Fruit fly (Drosophila melanogaster) whole organism, embryonic: ENCODE data around the gene dimm.

ENCODE experiments used
- Ada2b ChIP-seq: fragments of 200-800 bp; sonication (Bioruptor generic); IDR thresholded peaks from 2 replicates; pipeline ENCODE4 v1.3.6; 2022; ENCODE audit warnings: missing biosample characterization, missing genetic modification characterization
- CG10543 ChIP-seq: fragments of 200-800 bp; sonication (Bioruptor generic); optimal IDR thresholded peaks from 3 replicates; lab custom pipeline; 2017; ENCODE audit warnings: missing biosample characterization, mild to moderate bottlenecking, missing genetic modification characterization, moderate library complexity
- CG10979 ChIP-seq: fragments of 200-800 bp; sonication (Bioruptor generic); optimal IDR thresholded peaks from 2 replicates; lab custom pipeline; 2018; ENCODE audit warnings: missing biosample characterization, mild to moderate bottlenecking, missing genetic modification characterization, moderate library complexity
- CG11085 ChIP-seq: fragments of 200-800 bp; sonication (Bioruptor generic); IDR thresholded peaks from 2 replicates; pipeline ENCODE4 v1.3.6; 2022; ENCODE audit warnings: missing biosample characterization, missing genetic modification characterization
- CG11093 ChIP-seq: fragments of 200-800 bp; sonication (Bioruptor generic); IDR thresholded peaks from 3 replicates; pipeline ENCODE4 v1.3.6; 2022; ENCODE audit warnings: missing biosample characterization, missing genetic modification characterization
- CG11504 ChIP-seq: fragments of 200-800 bp; sonication (Bioruptor generic); optimal IDR thresholded peaks from 3 replicates; lab custom pipeline; 2019; ENCODE audit warnings: missing biosample characterization, mild to moderate bottlenecking, missing genetic modification characterization, moderate library complexity
- CG11560 ChIP-seq: fragments of 200-800 bp; sonication (Bioruptor generic); IDR thresholded peaks from 3 replicates; pipeline ENCODE4 v1.3.6; 2022; ENCODE audit warnings: missing biosample characterization, missing genetic modification characterization
- CG12071 ChIP-seq: fragments of 200-800 bp; sonication (Bioruptor generic); optimal IDR thresholded peaks from 3 replicates; lab custom pipeline; 2018; ENCODE audit warnings: missing biosample characterization, mild to moderate bottlenecking, missing genetic modification characterization
- CG12236 ChIP-seq: fragments of 200-800 bp; sonication (Bioruptor generic); optimal IDR thresholded peaks from 2 replicates; lab custom pipeline; 2016; ENCODE audit warnings: missing biosample characterization, missing genetic modification characterization
- CG15479 ChIP-seq: fragments of 200-800 bp; sonication (Bioruptor generic); optimal IDR thresholded peaks from 3 replicates; lab custom pipeline; 2019; ENCODE audit warnings: missing biosample characterization, mild to moderate bottlenecking, missing genetic modification characterization, moderate library complexity
- CG1647 ChIP-seq: fragments of 200-800 bp; sonication (Bioruptor generic); optimal IDR thresholded peaks from 3 replicates; lab custom pipeline; 2016; ENCODE audit warnings: missing biosample characterization, missing genetic modification characterization
- CG17186 ChIP-seq: fragments of 200-800 bp; sonication (Bioruptor generic); optimal IDR thresholded peaks from 3 replicates; lab custom pipeline; 2017; ENCODE audit warnings: missing biosample characterization, missing genetic modification reagents, missing genetic modification characterization
- CG17612 ChIP-seq: fragments of 200-800 bp; sonication (Bioruptor generic); IDR thresholded peaks from 2 replicates; pipeline ENCODE4 v1.3.6; 2022; ENCODE audit warnings: missing biosample characterization, missing genetic modification characterization
- CG18011 ChIP-seq: fragments of 200-800 bp; sonication (Bioruptor generic); optimal IDR thresholded peaks from 2 replicates; lab custom pipeline; 2017; ENCODE audit warnings: missing biosample characterization, missing genetic modification characterization, mild to moderate bottlenecking, moderate library complexity, missing genotype
- CG2120 ChIP-seq: fragments of 200-800 bp; sonication (Bioruptor generic); optimal IDR thresholded peaks from 3 replicates; lab custom pipeline; 2016; ENCODE audit warnings: missing biosample characterization, missing genetic modification characterization
- CG33213 ChIP-seq: fragments of 200-800 bp; sonication (Bioruptor generic); optimal IDR thresholded peaks from 3 replicates; lab custom pipeline; 2016; ENCODE audit warnings: missing biosample characterization, missing genetic modification characterization
- CG3847 ChIP-seq: fragments of 200-800 bp; sonication (Bioruptor generic); IDR thresholded peaks from 2 replicates; pipeline ENCODE4 v1.3.6; 2022; ENCODE audit warnings: missing biosample characterization, missing genetic modification characterization
- CG42726 ChIP-seq: fragments of 200-800 bp; sonication (Bioruptor generic); IDR thresholded peaks from 2 replicates; pipeline ENCODE4 v1.3.6; 2022; ENCODE audit warnings: missing biosample characterization, missing genetic modification characterization; ENCODE audit not compliant: partially characterized antibody
- CG6813 ChIP-seq: fragments of 200-800 bp; sonication (Bioruptor generic); optimal IDR thresholded peaks from 2 replicates; lab custom pipeline; 2017; ENCODE audit warnings: missing biosample characterization, missing genetic modification characterization, mild to moderate bottlenecking, moderate library complexity, missing genetic modification reagents
- CG6854 ChIP-seq: fragments of 200-800 bp; sonication (Bioruptor generic); optimal IDR thresholded peaks from 3 replicates; lab custom pipeline; 2017; ENCODE audit warnings: missing biosample characterization, mild to moderate bottlenecking, missing genetic modification characterization
- CG7786 ChIP-seq: fragments of 200-800 bp; sonication (Bioruptor generic); optimal IDR thresholded peaks from 2 replicates; lab custom pipeline; 2016; ENCODE audit warnings: missing biosample characterization, missing genetic modification characterization
- CG7963 ChIP-seq: fragments of 200-800 bp; sonication (Bioruptor generic); IDR thresholded peaks from 3 replicates; pipeline ENCODE4 v1.3.6; 2022; ENCODE audit warnings: missing biosample characterization, missing genetic modification characterization; ENCODE audit not compliant: partially characterized antibody
- CG8388 ChIP-seq: fragments of 200-800 bp; sonication (Bioruptor generic); optimal IDR thresholded peaks from 2 replicates; lab custom pipeline; 2019; ENCODE audit warnings: missing biosample characterization, mild to moderate bottlenecking, missing genetic modification characterization, moderate library complexity
- CG9797 ChIP-seq: fragments of 200-800 bp; sonication (Bioruptor generic); optimal IDR thresholded peaks from 3 replicates; lab custom pipeline; 2018; ENCODE audit warnings: missing biosample characterization, mild to moderate bottlenecking, missing genetic modification characterization
- Camta ChIP-seq: fragments of 200-800 bp; sonication (Bioruptor generic); optimal IDR thresholded peaks from 2 replicates; lab custom pipeline; 2016; ENCODE audit warnings: missing biosample characterization, missing genetic modification characterization
- Dad ChIP-seq: fragments of 200-800 bp; sonication (Bioruptor generic); optimal IDR thresholded peaks from 3 replicates; lab custom pipeline; 2016; ENCODE audit warnings: missing biosample characterization, missing genetic modification characterization
- Dfd ChIP-seq, 2 experiments: fragments of >200 bp; optimal IDR thresholded peaks; 2 replicates each; lab custom pipeline; 2017; ENCODE audit warnings: missing biosample characterization in 2 of 2, missing genetic modification characterization in 2 of 2
- Doc3 ChIP-seq: fragments of 200-800 bp; sonication (Bioruptor generic); IDR thresholded peaks from 3 replicates; pipeline ENCODE4 v1.3.6; 2022; ENCODE audit warnings: missing biosample characterization, missing genetic modification characterization; ENCODE audit not compliant: partially characterized antibody
- Fer3 ChIP-seq: fragments of 200-800 bp; sonication (Bioruptor generic); optimal IDR thresholded peaks from 2 replicates; lab custom pipeline; 2018; ENCODE audit warnings: missing biosample characterization, mild to moderate bottlenecking, missing genetic modification characterization, moderate library complexity
- HLH3B ChIP-seq: fragments of 200-800 bp; sonication (Bioruptor generic); IDR thresholded peaks from 2 replicates; pipeline ENCODE4 v1.3.6; 2022; ENCODE audit warnings: missing biosample characterization, missing genetic modification characterization
- Hey ChIP-seq: fragments of 200-800 bp; sonication (Bioruptor generic); optimal IDR thresholded peaks from 3 replicates; lab custom pipeline; 2018; ENCODE audit warnings: missing biosample characterization, mild to moderate bottlenecking, missing genetic modification characterization
- HmgZ ChIP-seq: fragments of 200-800 bp; sonication (Bioruptor generic); optimal IDR thresholded peaks from 2 replicates; lab custom pipeline; 2018; ENCODE audit warnings: missing biosample characterization, mild to moderate bottlenecking, missing genetic modification characterization
- Mes4 ChIP-seq: fragments of 200-800 bp; sonication (Bioruptor generic); optimal IDR thresholded peaks from 2 replicates; lab custom pipeline; 2016; ENCODE audit warnings: missing biosample characterization, missing genetic modification characterization
- Nf-YA ChIP-seq: fragments of 200-800 bp; sonication (Bioruptor generic); IDR thresholded peaks from 2 replicates; pipeline ENCODE4 v1.3.6; 2022; ENCODE audit warnings: missing biosample characterization, missing genetic modification characterization
- Vsx1 ChIP-seq: fragments of 200-800 bp; sonication (Bioruptor generic); optimal IDR thresholded peaks from 2 replicates; lab custom pipeline; 2017; ENCODE audit warnings: missing biosample characterization, mild to moderate bottlenecking, missing genetic modification characterization, missing genetic modification reagents
- Xbp1 ChIP-seq: fragments of 200-800 bp; sonication (Bioruptor generic); optimal IDR thresholded peaks from 3 replicates; lab custom pipeline; 2016; ENCODE audit warnings: missing biosample characterization, mild to moderate bottlenecking, missing genetic modification characterization
- cas ChIP-seq: fragments of 200-800 bp; sonication (Bioruptor generic); IDR thresholded peaks from 2 replicates; pipeline ENCODE4 v1.3.6; 2022; ENCODE audit warnings: missing biosample characterization, missing genetic modification characterization
- caup ChIP-seq: fragments of 200-800 bp; sonication (Bioruptor generic); optimal IDR thresholded peaks from 3 replicates; lab custom pipeline; 2017; ENCODE audit warnings: missing biosample characterization, mild to moderate bottlenecking, missing genetic modification characterization, moderate library complexity; ENCODE audit not compliant: severe bottlenecking
- chn ChIP-seq: fragments of 200-800 bp; sonication (Bioruptor generic); optimal IDR thresholded peaks from 2 replicates; lab custom pipeline; 2016; ENCODE audit warnings: missing biosample characterization, missing genetic modification characterization
- grn ChIP-seq: fragments of 200-800 bp; sonication (Bioruptor generic); optimal IDR thresholded peaks from 3 replicates; lab custom pipeline; 2017; ENCODE audit warnings: missing biosample characterization, missing genetic modification characterization
- jing ChIP-seq: fragments of 200-800 bp; sonication (Bioruptor generic); optimal IDR thresholded peaks from 2 replicates; lab custom pipeline; 2018; ENCODE audit warnings: missing biosample characterization, mild to moderate bottlenecking, missing genetic modification characterization
- prd ChIP-seq, 3 experiments: fragments of >200 bp in 2 of 3; fragments of 200-800 bp in 1 of 3; sonication (Bioruptor generic) in 1 of 3; optimal IDR thresholded peaks in 2 of 3; IDR thresholded peaks in 1 of 3; 2 replicates in 2 of 3; 3 replicates in 1 of 3; pipeline versions ENCODE4 v1.3.6 to Lab custom; 2017 to 2022; ENCODE audit warnings: missing biosample characterization in 1 of 3, missing genetic modification characterization in 1 of 3
- sc ChIP-seq, 3 experiments: fragments of >200 bp in 2 of 3; fragments of 200-800 bp in 1 of 3; sonication (Bioruptor generic) in 1 of 3; optimal IDR thresholded peaks; 2 replicates in 2 of 3; 3 replicates in 1 of 3; lab custom pipeline; 2017; ENCODE audit warnings: mild to moderate bottlenecking in 1 of 3, missing biosample characterization in 1 of 3, missing genetic modification characterization in 1 of 3, missing genetic modification reagents in 1 of 3
- seq ChIP-seq: fragments of 200-800 bp; sonication (Bioruptor generic); IDR thresholded peaks from 2 replicates; pipeline ENCODE4 v1.3.6; 2022; ENCODE audit warnings: missing biosample characterization, missing genetic modification characterization
- sima ChIP-seq: fragments of 200-800 bp; sonication (Bioruptor generic); optimal IDR thresholded peaks from 2 replicates; lab custom pipeline; 2016; ENCODE audit warnings: missing biosample characterization, missing genetic modification characterization
- tio ChIP-seq: fragments of 200-800 bp; sonication (Bioruptor generic); optimal IDR thresholded peaks from 2 replicates; lab custom pipeline; 2017; ENCODE audit warnings: missing biosample characterization, missing genetic modification characterization, inconsistent platforms
- trh ChIP-seq: fragments of 200-800 bp; sonication (Bioruptor generic); optimal IDR thresholded peaks from 2 replicates; lab custom pipeline; 2016; ENCODE audit warnings: missing biosample characterization, missing genetic modification characterization
- vvl ChIP-seq: fragments of 200-800 bp; sonication (Bioruptor generic); IDR thresholded peaks from 2 replicates; pipeline ENCODE4 v1.3.6; 2022; ENCODE audit warnings: missing biosample characterization, missing genetic modification characterization
- wor ChIP-seq: fragments of 200-800 bp; sonication (Bioruptor generic); IDR thresholded peaks from 2 replicates; pipeline ENCODE4 v1.3.6; 2022; ENCODE audit warnings: missing biosample characterization, missing genetic modification characterization
- zf30C ChIP-seq: fragments of 200-800 bp; sonication (Bioruptor generic); optimal IDR thresholded peaks from 3 replicates; lab custom pipeline; 2018; ENCODE audit warnings: missing biosample characterization, mild to moderate bottlenecking, missing genetic modification characterization

dimm gene

DNA sequence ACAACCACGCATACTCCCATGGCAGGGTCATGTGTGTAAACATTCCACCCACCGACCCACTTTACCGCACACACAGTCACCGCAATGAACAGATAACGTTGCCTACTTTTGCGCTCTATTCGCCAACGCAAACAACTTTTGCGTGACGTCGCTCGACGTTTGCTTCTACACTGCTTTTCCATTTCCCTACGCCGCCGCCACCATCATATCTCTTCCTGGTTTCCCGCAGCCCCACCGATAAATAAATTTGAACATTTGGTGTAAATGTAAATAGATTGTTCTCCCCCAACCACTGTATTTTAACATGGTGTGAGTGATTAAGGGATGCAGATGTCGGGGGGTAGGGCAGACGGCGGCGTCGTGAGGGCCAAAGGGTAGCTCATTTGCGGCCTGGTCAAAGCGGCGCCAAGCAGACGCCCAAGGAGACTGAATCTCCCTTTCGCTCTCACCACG is 7.1 kb upstream of the dimm start (continued):
- TF ChIP-seq CG18011 (peak; percentile 59), Ada2b (GFP tag; lab: Robert Waterston, UW) (no peak), jing (GFP tag; lab: Kevin White, UChicago) (no peak), HLH3B (GFP tag; lab: Robert Waterston, UW) (no peak), CG11560 (tag; lab: Robert Waterston, UW) (no peak), CG11085 (no peak), seq (GFP tag; lab: Robert Waterston, UW) (no peak; the same call in 1 of the 2 replicates), CG11093 (GFP tag; lab: Robert Waterston, UW) (no peak), sc (optimal IDR thresholded peaks at IDR 0.05; lab: Kevin White, UChicago) (no peak), sc (GFP tag; optimal IDR thresholded peaks at IDR 0.05; lab: Kevin White, UChicago) (no peak), CG1647 (GFP tag; lab: Kevin White, UChicago) (no peak), trh (GFP tag; lab: Kevin White, UChicago) (no peak), CG17612 (no peak), CG7963 (GFP tag; lab: Robert Waterston, UW) (no peak), vvl (GFP tag; lab: Robert Waterston, UW) (no peak), CG3847 (GFP tag; lab: Robert Waterston, UW) (no peak), Vsx1 (peak; percentile 18), sima (GFP tag; lab: Kevin White, UChicago) (no peak), wor (no peak), Xbp1 (GFP tag; lab: Kevin White, UChicago) (no peak), Doc3 (GFP tag; lab: Robert Waterston, UW) (no peak), caup (GFP tag; lab: Kevin White, UChicago) (peak; percentile 12), Nf-YA (GFP tag; lab: Robert Waterston, UW) (no peak), CG8388 (GFP tag; lab: Kevin White, UChicago) (no peak), zf30C (no peak), CG10979 (tag; lab: Kevin White, UChicago) (no peak), CG7786 (GFP tag; lab: Kevin White, UChicago) (no peak), CG9797 (no peak), tio (GFP tag; lab: Kevin White, UChicago) (no peak), Camta (GFP tag; lab: Kevin White, UChicago) (no peak), grn (no peak), CG15479 (GFP tag; lab: Kevin White, UChicago) (peak; percentile 34), CG17186 (GFP tag; lab: Kevin White, UChicago) (no peak), chn (GFP tag; lab: Kevin White, UChicago) (peak; percentile 30), HmgZ (tag; lab: Kevin White, UChicago) (peak; percentile 13), CG42726 (GFP tag; lab: Robert Waterston, UW) (no peak), CG12071 (GFP tag; lab: Kevin White, UChicago) (no peak), CG6813 (no peak), Hey (peak; percentile 11), Fer3 (tag; lab: Kevin White, UChicago) (no peak), Dad (GFP tag; lab: Kevin White, UChicago) (no peak), prd (optimal IDR thresholded peaks at IDR 0.05; lab: Kevin White, UChicago) (no peak), prd (GFP tag; IDR thresholded peaks at IDR 0.05; lab: Robert Waterston, UW) (no peak), CG11504 (tag; lab: Kevin White, UChicago) (peak; percentile 44), CG6854 (GFP tag; lab: Kevin White, UChicago) (no peak), Mes4 (GFP tag; lab: Kevin White, UChicago) (no peak), CG10543 (GFP tag; lab: Kevin White, UChicago) (peak; percentile 30), CG33213 (GFP tag; lab: Kevin White, UChicago) (no peak), Dfd (GFP tag; optimal IDR thresholded peaks at IDR 0.05; lab: Kevin White, UChicago) (no peak), CG12236 (GFP tag; lab: Kevin White, UChicago) (no peak), CG2120 (GFP tag; lab: Kevin White, UChicago) (no peak), cas (GFP tag; lab: Robert Waterston, UW) (no peak)
